Fruit fly (Drosophila melanogaster) whole organism: ENCODE results near the gene Tsp5D.

Experiments
- CG8478 ChIP-seq: fragments of >200 bp; optimal IDR thresholded peaks from 2 replicates; lab custom pipeline; 2018; ENCODE audit warnings: inconsistent platforms
- Dll ChIP-seq: fragments of >200 bp; optimal IDR thresholded peaks from 2 replicates; lab custom pipeline; 2017
- EcR ChIP-seq, 2 experiments: fragments of >200 bp; optimal IDR thresholded peaks; 2 replicates each; lab custom pipeline; 2017; ENCODE audit warnings: missing biosample characterization in 2 of 2, missing genetic modification characterization in 2 of 2, missing genetic modification reagents in 2 of 2
- pan ChIP-seq: fragments of >200 bp; optimal IDR thresholded peaks from 2 replicates; lab custom pipeline; 2017
- psq ChIP-seq: fragments of >200 bp; optimal IDR thresholded peaks from 2 replicates; lab custom pipeline; 2017
- usp ChIP-seq: fragments of >200 bp; optimal IDR thresholded peaks from 2 replicates; lab custom pipeline; 2017; ENCODE audit warnings: missing biosample characterization, missing genetic modification characterization, mixed read lengths

Tsp5D gene

DNA sequence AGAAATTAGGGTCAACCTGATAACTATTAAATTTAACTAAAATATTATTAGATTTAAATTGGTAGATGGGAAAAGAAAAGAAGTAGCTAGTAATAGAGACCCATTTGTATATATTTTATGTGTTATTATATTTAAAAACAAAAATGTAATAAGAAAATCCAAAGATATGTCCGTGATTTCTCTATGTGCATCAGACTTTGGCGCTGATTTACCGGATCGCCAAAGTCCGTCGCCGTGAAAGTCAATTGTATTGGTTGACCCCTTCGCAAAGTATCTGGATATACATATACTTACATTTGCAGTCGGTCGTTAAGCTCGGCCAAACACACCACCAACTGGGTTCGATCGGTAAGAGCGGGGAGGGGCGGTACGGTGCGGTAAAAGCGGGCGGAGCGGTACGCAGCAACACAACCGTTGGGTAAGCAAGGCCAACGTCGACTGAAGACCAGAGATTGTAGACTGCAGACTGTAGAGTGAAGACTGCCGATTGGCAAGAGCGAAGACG is 2.4 kb upstream of the Tsp5D start:
- TF ChIP-seq CG8478 = no peak

DNA sequence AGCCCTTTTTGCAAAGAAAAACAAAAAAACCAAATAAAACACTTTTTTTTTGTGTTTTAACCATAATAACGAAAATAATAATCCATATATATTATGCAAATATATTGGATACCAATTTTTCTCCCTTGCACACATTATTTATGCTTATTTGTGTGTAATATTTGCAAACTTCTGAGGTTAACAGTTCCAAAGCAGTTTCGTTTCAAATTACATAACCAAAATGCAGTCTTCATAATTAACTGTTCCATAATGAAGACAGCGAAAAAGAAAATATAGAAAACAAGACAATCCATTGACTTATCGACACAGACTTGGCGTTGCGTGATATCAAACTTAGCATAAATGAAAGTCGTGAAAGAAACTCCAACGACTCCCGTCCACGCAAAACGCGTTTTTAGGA is 929 bp upstream of the Tsp5D start:
- no peak for TF ChIP-seq Dll
- no peak for TF ChIP-seq CG8478
- no peak for TF ChIP-seq usp (GFP tag; lab: Kevin White, UChicago)
- no peak for TF ChIP-seq EcR (GFP tag; optimal IDR thresholded peaks at IDR 0.05; lab: Kevin White, UChicago)
- no peak for TF ChIP-seq psq (lab: Kevin White, UChicago)
- no peak for TF ChIP-seq pan (lab: Kevin White, UChicago)

DNA sequence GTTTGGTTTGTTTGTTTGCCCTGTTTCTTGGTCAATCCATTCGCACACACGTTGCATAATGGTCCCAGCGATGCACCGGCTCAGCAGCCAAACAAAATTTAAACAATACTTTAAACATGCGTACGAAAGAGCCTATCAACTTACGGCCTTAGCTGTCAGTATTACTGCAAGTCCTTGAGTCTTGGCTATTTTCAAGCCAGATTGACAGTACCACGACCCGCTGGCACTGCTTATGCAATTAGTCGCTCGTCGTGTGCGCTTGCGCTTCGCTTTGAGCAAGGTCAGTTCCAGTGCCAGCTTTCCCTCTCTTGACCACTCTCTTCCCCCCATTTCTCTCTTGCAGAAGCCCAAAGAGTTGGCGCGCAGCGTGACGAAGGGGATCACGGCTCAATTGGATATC is 5.9 kb downstream of the Tsp5D start:
- TF ChIP-seq usp (GFP tag; lab: Kevin White, UChicago) = no peak
- no peak for TF ChIP-seq Dll
- TF ChIP-seq psq (lab: Kevin White, UChicago) = no peak
- TF ChIP-seq EcR (GFP tag; optimal IDR thresholded peaks at IDR 0.05; lab: Kevin White, UChicago) = no peak
- TF ChIP-seq pan (lab: Kevin White, UChicago) = no peak
- no peak for TF ChIP-seq CG8478

- TF ChIP-seq usp (GFP tag; lab: Kevin White, UChicago) (no peak), EcR (GFP tag; optimal IDR thresholded peaks at IDR 0.05; lab: Kevin White, UChicago) (no peak), CG8478 (no peak), Dll (no peak), psq (lab: Kevin White, UChicago) (no peak), pan (lab: Kevin White, UChicago) (no peak)
These were observed 7.2 kb downstream of the Tsp5D start, which contains the start of gene CG5928 for dm6 chrX:6067281-6068008. Gene CG5928, plus strand, starts transcription at chrX:6067958.

- no peak for TF ChIP-seq pan (lab: Kevin White, UChicago)
- TF ChIP-seq EcR (GFP tag; optimal IDR thresholded peaks at IDR 0.05; lab: Kevin White, UChicago) = no peak
- no peak for TF ChIP-seq Dll
- no peak for TF ChIP-seq usp (GFP tag; lab: Kevin White, UChicago)
- TF ChIP-seq psq (lab: Kevin White, UChicago) = no peak
- TF ChIP-seq CG8478 = no peak
These were observed 8.3 kb downstream of the Tsp5D start, which contains the start of gene CG43115 for dm6 chrX:6066316-6066715. Gene CG43115, minus strand, starts transcription at chrX:6066416.

dm6 chrX:6064508-6064907 is 10.1 kb downstream of the Tsp5D start:
- no peak for TF ChIP-seq usp (GFP tag; lab: Kevin White, UChicago)
- TF ChIP-seq CG8478 = no peak
- TF ChIP-seq EcR (GFP tag; optimal IDR thresholded peaks at IDR 0.05; lab: Kevin White, UChicago) = no peak
- TF ChIP-seq psq (lab: Kevin White, UChicago) = no peak

DNA sequence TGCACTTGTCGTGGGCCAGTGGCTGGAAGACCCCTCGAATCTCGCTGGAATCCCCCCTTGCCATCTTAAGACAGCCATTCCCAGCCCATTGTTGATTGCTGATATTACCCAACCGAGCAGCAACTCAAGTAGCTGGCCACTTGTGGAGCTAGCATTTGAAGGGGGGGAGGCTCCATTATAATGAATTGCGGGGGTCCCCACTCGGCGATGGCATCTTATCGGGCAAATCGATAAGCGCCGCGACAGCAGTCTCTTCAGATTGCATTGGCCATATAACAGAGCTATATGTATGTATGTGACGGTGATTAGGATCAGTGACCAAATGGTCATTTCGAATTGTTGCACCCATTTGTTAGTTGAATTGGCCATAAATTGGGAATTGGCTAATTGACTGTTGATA is 12.5 kb downstream of the Tsp5D start:
- TF ChIP-seq psq (lab: Kevin White, UChicago) (no peak), EcR (GFP tag; optimal IDR thresholded peaks at IDR 0.05; lab: Kevin White, UChicago) (no peak), CG8478 (no peak), Dll (no peak), usp (GFP tag; lab: Kevin White, UChicago) (no peak), pan (lab: Kevin White, UChicago) (no peak)

dm6 chrX:6059135-6059824 is 15.4 kb downstream of the Tsp5D start:
- TF ChIP-seq psq (lab: Kevin White, UChicago) (no peak), pan (lab: Kevin White, UChicago) (no peak), usp (GFP tag; lab: Kevin White, UChicago) (no peak)

DNA sequence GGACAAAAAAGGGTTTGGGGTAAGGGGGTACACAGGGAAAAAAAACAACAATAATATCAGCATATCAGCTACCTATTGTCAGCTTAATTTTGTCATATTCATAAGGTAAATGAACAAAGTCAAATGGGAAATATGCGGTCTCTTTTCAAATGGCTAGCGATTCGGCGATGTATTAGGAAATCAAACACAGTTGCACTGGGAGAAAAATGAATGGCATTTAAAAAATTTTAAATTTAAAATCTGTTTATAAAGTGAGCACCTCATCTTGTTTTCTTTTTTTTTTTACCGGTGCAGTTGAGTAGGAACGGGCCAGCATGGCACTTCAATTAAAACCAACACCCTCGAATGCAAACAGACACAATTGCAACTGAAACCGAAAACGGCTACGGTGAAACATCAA is 20.6 kb downstream of the Tsp5D start:
- TF ChIP-seq CG8478 (no peak), usp (GFP tag; lab: Kevin White, UChicago) (no peak), psq (lab: Kevin White, UChicago) (no peak), pan (lab: Kevin White, UChicago) (no peak), EcR (GFP tag; optimal IDR thresholded peaks at IDR 0.05; lab: Kevin White, UChicago) (no peak), Dll (no peak)

DNA sequence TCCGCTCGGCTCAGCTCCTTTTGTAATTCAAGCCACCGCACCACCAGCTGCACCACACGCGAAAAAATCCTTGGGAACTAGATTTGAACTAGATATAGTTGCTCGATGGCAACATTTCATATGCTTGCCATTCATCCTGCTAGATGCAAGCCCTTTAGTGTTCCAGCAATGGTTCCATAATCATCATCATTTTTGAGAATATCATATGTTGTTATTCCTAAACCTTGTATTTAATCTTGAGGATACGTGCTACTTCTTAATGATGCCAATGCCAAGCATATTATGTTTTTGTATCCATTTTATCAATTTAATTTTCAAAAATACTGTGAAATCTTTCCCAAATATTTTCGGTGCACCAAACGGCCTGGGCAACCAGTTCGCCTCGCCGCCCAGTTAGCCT is 21.8 kb downstream of the Tsp5D start:
- TF ChIP-seq psq (lab: Kevin White, UChicago) = no peak
- no peak for TF ChIP-seq Dll
- TF ChIP-seq pan (lab: Kevin White, UChicago) = no peak
- TF ChIP-seq EcR (GFP tag; optimal IDR thresholded peaks at IDR 0.05; lab: Kevin White, UChicago) = no peak
- no peak for TF ChIP-seq CG8478
- TF ChIP-seq usp (GFP tag; lab: Kevin White, UChicago) = no peak

- no peak for TF ChIP-seq EcR (GFP tag; optimal IDR thresholded peaks at IDR 0.05; lab: Kevin White, UChicago)
- TF ChIP-seq Dll = no peak
- TF ChIP-seq usp (GFP tag; lab: Kevin White, UChicago) = no peak
- TF ChIP-seq pan (lab: Kevin White, UChicago) = no peak
- no peak for TF ChIP-seq CG8478
- TF ChIP-seq psq (lab: Kevin White, UChicago) = no peak
These were observed 23.6 kb downstream of the Tsp5D start for dm6 chrX:6050935-6051656.
